Fruit fly (Drosophila melanogaster) whole organism, embryonic: ENCODE data around the gene eIF4E7.

Experiments
- ATbp ChIP-seq: fragments of 200-800 bp; sonication (Bioruptor generic); optimal IDR thresholded peaks from 2 replicates; lab custom pipeline; 2017; ENCODE audit warnings: missing biosample characterization, mild to moderate bottlenecking, missing genetic modification characterization, missing genetic modification reagents
- Antp ChIP-seq: fragments of 200-800 bp; sonication (Bioruptor generic); optimal IDR thresholded peaks from 3 replicates; lab custom pipeline; 2016; ENCODE audit warnings: missing biosample characterization, missing genetic modification characterization
- Asciz ChIP-seq: fragments of 200-800 bp; sonication (Bioruptor generic); optimal IDR thresholded peaks from 2 replicates; lab custom pipeline; 2017; ENCODE audit warnings: missing biosample characterization, mild to moderate bottlenecking, missing genetic modification characterization, missing genetic modification reagents
- Blimp-1 ChIP-seq: fragments of 200-800 bp; sonication (Bioruptor generic); optimal IDR thresholded peaks from 3 replicates; lab custom pipeline; 2018; ENCODE audit warnings: missing biosample characterization, missing genetic modification characterization, mild to moderate bottlenecking, moderate library complexity, missing genetic modification reagents
- BtbVII ChIP-seq: fragments of 200-800 bp; sonication (Bioruptor generic); optimal IDR thresholded peaks from 3 replicates; lab custom pipeline; 2017; ENCODE audit warnings: missing biosample characterization, mild to moderate bottlenecking, missing genetic modification characterization
- CG1024 ChIP-seq: fragments of 200-800 bp; sonication (Bioruptor generic); IDR thresholded peaks from 2 replicates; pipeline ENCODE4 v1.3.6; 2022; ENCODE audit warnings: missing biosample characterization, missing genetic modification characterization
- CG10321 ChIP-seq: fragments of 200-800 bp; sonication (Bioruptor generic); IDR thresholded peaks from 2 replicates; pipeline ENCODE4 v1.3.6; 2022; ENCODE audit warnings: missing biosample characterization, missing genetic modification characterization
- CG10462 ChIP-seq: fragments of 200-800 bp; sonication (Bioruptor generic); optimal IDR thresholded peaks from 2 replicates; lab custom pipeline; 2016; ENCODE audit warnings: missing biosample characterization, missing genetic modification characterization
- CG10959 ChIP-seq: fragments of 200-800 bp; sonication (Bioruptor generic); IDR thresholded peaks from 2 replicates; pipeline ENCODE4 v1.3.6; 2022; ENCODE audit warnings: missing biosample characterization, missing genetic modification characterization
- CG11560 ChIP-seq: fragments of 200-800 bp; sonication (Bioruptor generic); IDR thresholded peaks from 3 replicates; pipeline ENCODE4 v1.3.6; 2022; ENCODE audit warnings: missing biosample characterization, missing genetic modification characterization
- CG12219 ChIP-seq: fragments of 200-800 bp; sonication (Bioruptor generic); optimal IDR thresholded peaks from 3 replicates; lab custom pipeline; 2018; ENCODE audit warnings: missing biosample characterization, mild to moderate bottlenecking, missing genetic modification characterization
- CG12299 ChIP-seq: fragments of 200-800 bp; sonication (Bioruptor generic); optimal IDR thresholded peaks from 2 replicates; lab custom pipeline; 2018; ENCODE audit warnings: missing biosample characterization, mild to moderate bottlenecking, missing genetic modification characterization
- CG12942 ChIP-seq: fragments of 200-800 bp; sonication (Bioruptor generic); optimal IDR thresholded peaks from 3 replicates; lab custom pipeline; 2016; ENCODE audit warnings: missing biosample characterization, missing genetic modification characterization
- CG13287 ChIP-seq: fragments of 200-800 bp; sonication (Bioruptor generic); IDR thresholded peaks from 2 replicates; pipeline ENCODE4 v1.3.6; 2022; ENCODE audit warnings: missing biosample characterization, missing genetic modification characterization; ENCODE audit not compliant: partially characterized antibody
- CG15514 ChIP-seq: fragments of 200-800 bp; sonication (Bioruptor generic); optimal IDR thresholded peaks from 3 replicates; lab custom pipeline; 2017; ENCODE audit warnings: missing biosample characterization, missing genetic modification characterization, mild to moderate bottlenecking, moderate library complexity, missing genetic modification reagents
- CG16779 ChIP-seq: fragments of 200-800 bp; sonication (Bioruptor generic); IDR thresholded peaks from 2 replicates; pipeline ENCODE4 v1.3.6; 2022; ENCODE audit warnings: missing biosample characterization, missing genetic modification characterization
- CG17829 ChIP-seq: fragments of 200-800 bp; optimal IDR thresholded peaks from 2 replicates; lab custom pipeline; 2019; ENCODE audit warnings: missing biosample characterization, mild to moderate bottlenecking, missing genetic modification characterization, moderate library complexity
- CG1832 ChIP-seq: fragments of 200-800 bp; sonication (Bioruptor generic); optimal IDR thresholded peaks from 2 replicates; lab custom pipeline; 2017; ENCODE audit warnings: missing biosample characterization, mild to moderate bottlenecking, missing genetic modification characterization, inconsistent platforms
- CG2120 ChIP-seq: fragments of 200-800 bp; sonication (Bioruptor generic); optimal IDR thresholded peaks from 3 replicates; lab custom pipeline; 2016; ENCODE audit warnings: missing biosample characterization, missing genetic modification characterization
- CG3281 ChIP-seq: fragments of 200-800 bp; sonication (Bioruptor generic); optimal IDR thresholded peaks from 3 replicates; lab custom pipeline; 2017; ENCODE audit warnings: missing biosample characterization, mild to moderate bottlenecking, missing genetic modification characterization
- CG8281 ChIP-seq: fragments of 200-800 bp; sonication (Bioruptor generic); optimal IDR thresholded peaks from 2 replicates; lab custom pipeline; 2018; ENCODE audit warnings: missing biosample characterization, mild to moderate bottlenecking, missing genetic modification characterization, moderate library complexity
- CG8359 ChIP-seq: fragments of 200-800 bp; sonication (Bioruptor generic); optimal IDR thresholded peaks from 2 replicates; lab custom pipeline; 2017; ENCODE audit warnings: missing biosample characterization, mild to moderate bottlenecking, missing genetic modification characterization, borderline replicate concordance
- CG8478 ChIP-seq: fragments of >200 bp; optimal IDR thresholded peaks from 2 replicates; lab custom pipeline; 2018
- CG9437 ChIP-seq: fragments of 200-800 bp; sonication (Bioruptor generic); optimal IDR thresholded peaks from 2 replicates; lab custom pipeline; 2018; ENCODE audit warnings: missing biosample characterization, mild to moderate bottlenecking, missing genetic modification characterization
- CG9876 ChIP-seq: fragments of 200-800 bp; sonication (Bioruptor generic); optimal IDR thresholded peaks from 2 replicates; lab custom pipeline; 2016; ENCODE audit warnings: missing biosample characterization, missing genetic modification characterization
- D ChIP-seq, 2 experiments: fragments of 200-800 bp in 1 of 2; fragments of >200 bp in 1 of 2; sonication (Bioruptor generic) in 1 of 2; optimal IDR thresholded peaks; 2 replicates in 1 of 2; 3 replicates in 1 of 2; lab custom pipeline; 2017; ENCODE audit warnings: mild to moderate bottlenecking in 1 of 2, missing biosample characterization in 1 of 2, missing genetic modification characterization in 1 of 2, missing genetic modification reagents in 1 of 2
- Dp ChIP-seq: fragments of 200-800 bp; sonication (Bioruptor generic); optimal IDR thresholded peaks from 2 replicates; lab custom pipeline; 2018; ENCODE audit warnings: missing biosample characterization, mild to moderate bottlenecking, missing genetic modification characterization, moderate library complexity
- E2f2 ChIP-seq: fragments of 200-800 bp; sonication (Bioruptor generic); IDR thresholded peaks from 2 replicates; pipeline ENCODE4 v1.3.6; 2022; ENCODE audit warnings: missing biosample characterization, missing genetic modification characterization
- Gsc ChIP-seq: fragments of 200-800 bp; sonication (Bioruptor generic); IDR thresholded peaks from 2 replicates; pipeline ENCODE4 v1.3.6; 2022; ENCODE audit warnings: missing biosample characterization, missing genetic modification characterization
- HLH3B ChIP-seq: fragments of 200-800 bp; sonication (Bioruptor generic); IDR thresholded peaks from 2 replicates; pipeline ENCODE4 v1.3.6; 2022; ENCODE audit warnings: missing biosample characterization, missing genetic modification characterization
- HLHmδ ChIP-seq: fragments of 200-800 bp; sonication (Bioruptor generic); optimal IDR thresholded peaks from 2 replicates; lab custom pipeline; 2018; ENCODE audit warnings: missing biosample characterization, mild to moderate bottlenecking, missing genetic modification characterization, moderate library complexity
- Max ChIP-seq: fragments of 200-800 bp; sonication (Bioruptor generic); optimal IDR thresholded peaks from 2 replicates; lab custom pipeline; 2016; ENCODE audit warnings: missing biosample characterization, mild to moderate bottlenecking, missing genetic modification characterization
- NC2β ChIP-seq: fragments of 200-800 bp; sonication (Bioruptor generic); optimal IDR thresholded peaks from 2 replicates; lab custom pipeline; 2016; ENCODE audit warnings: missing biosample characterization, missing genetic modification characterization
- Oaz ChIP-seq: fragments of 200-800 bp; sonication (Bioruptor generic); IDR thresholded peaks from 2 replicates; pipeline ENCODE4 v1.3.6; 2022; ENCODE audit warnings: missing biosample characterization, missing genetic modification characterization
- Ptx1 ChIP-seq: fragments of 200-800 bp; sonication (Bioruptor generic); IDR thresholded peaks from 2 replicates; pipeline ENCODE4 v1.3.6; 2022; ENCODE audit warnings: missing biosample characterization, missing genetic modification characterization
- YL-1 ChIP-seq: fragments of 200-800 bp; sonication (Bioruptor generic); optimal IDR thresholded peaks from 3 replicates; lab custom pipeline; 2017; ENCODE audit warnings: missing biosample characterization, mild to moderate bottlenecking, missing genetic modification characterization
- ewg ChIP-seq: fragments of 200-800 bp; sonication (Bioruptor generic); optimal IDR thresholded peaks from 3 replicates; lab custom pipeline; 2017; ENCODE audit warnings: mild to moderate bottlenecking, missing biosample characterization, missing genetic modification reagents, missing genetic modification characterization
- gfzf ChIP-seq: fragments of 200-800 bp; sonication (Bioruptor generic); optimal IDR thresholded peaks from 2 replicates; lab custom pipeline; 2016; ENCODE audit warnings: missing biosample characterization, mild to moderate bottlenecking, missing genetic modification characterization, moderate library complexity
- gro ChIP-seq: fragments of 200-800 bp; sonication (Bioruptor generic); optimal IDR thresholded peaks from 2 replicates; lab custom pipeline; 2016; ENCODE audit warnings: missing biosample characterization, missing genetic modification characterization
- gsb ChIP-seq: fragments of 200-800 bp; sonication (Bioruptor generic); IDR thresholded peaks from 2 replicates; pipeline ENCODE4 v1.3.6; 2022; ENCODE audit warnings: missing biosample characterization, missing genetic modification characterization
- hth ChIP-seq: fragments of >200 bp; optimal IDR thresholded peaks from 2 replicates; lab custom pipeline; 2017; ENCODE audit warnings: inconsistent platforms
- insv ChIP-seq, 2 experiments: fragments of 200-800 bp; sonication (Bioruptor generic); optimal IDR thresholded peaks; 3 replicates each; lab custom pipeline; 2016 to 2018; ENCODE audit warnings: missing biosample characterization in 2 of 2, missing genetic modification characterization in 2 of 2
- nerfin-2 ChIP-seq: fragments of 200-800 bp; sonication (Bioruptor generic); IDR thresholded peaks from 2 replicates; pipeline ENCODE4 v1.3.6; 2022; ENCODE audit warnings: missing biosample characterization, missing genetic modification characterization; ENCODE audit not compliant: partially characterized antibody
- pb ChIP-seq: fragments of 200-800 bp; sonication (Bioruptor generic); optimal IDR thresholded peaks from 3 replicates; lab custom pipeline; 2016; ENCODE audit warnings: missing biosample characterization, missing genetic modification characterization
- pfk ChIP-seq: fragments of 200-800 bp; sonication (Bioruptor generic); optimal IDR thresholded peaks from 2 replicates; lab custom pipeline; 2018; ENCODE audit warnings: missing biosample characterization, mild to moderate bottlenecking, missing genetic modification characterization, moderate library complexity
- pum ChIP-seq: fragments of 200-800 bp; sonication (Bioruptor generic); optimal IDR thresholded peaks from 2 replicates; lab custom pipeline; 2016; ENCODE audit warnings: missing biosample characterization, missing genetic modification characterization
- ro ChIP-seq: fragments of 200-800 bp; sonication (Bioruptor generic); IDR thresholded peaks from 2 replicates; pipeline ENCODE4 v1.3.6; 2022; ENCODE audit warnings: missing biosample characterization, missing genetic modification characterization
- tna ChIP-seq: fragments of 200-800 bp; sonication (Bioruptor generic); IDR thresholded peaks from 2 replicates; pipeline ENCODE4 v1.3.6; 2022; ENCODE audit warnings: missing biosample characterization, missing genetic modification characterization; ENCODE audit not compliant: partially characterized antibody
- twi ChIP-seq: fragments of 200-800 bp; optimal IDR thresholded peaks from 2 replicates; lab custom pipeline; 2019; ENCODE audit warnings: missing biosample characterization, mild to moderate bottlenecking, missing genetic modification characterization, moderate library complexity
- wdn ChIP-seq: fragments of 200-800 bp; sonication (Bioruptor generic); IDR thresholded peaks from 2 replicates; pipeline ENCODE4 v1.3.6; 2022; ENCODE audit warnings: missing biosample characterization, missing genetic modification characterization
- zen2 ChIP-seq: fragments of 200-800 bp; sonication (Bioruptor generic); IDR thresholded peaks from 3 replicates; pipeline ENCODE4 v1.3.6; 2022; ENCODE audit warnings: missing biosample characterization, missing genetic modification characterization; ENCODE audit not compliant: partially characterized antibody

The eIF4E7 gene

DNA sequence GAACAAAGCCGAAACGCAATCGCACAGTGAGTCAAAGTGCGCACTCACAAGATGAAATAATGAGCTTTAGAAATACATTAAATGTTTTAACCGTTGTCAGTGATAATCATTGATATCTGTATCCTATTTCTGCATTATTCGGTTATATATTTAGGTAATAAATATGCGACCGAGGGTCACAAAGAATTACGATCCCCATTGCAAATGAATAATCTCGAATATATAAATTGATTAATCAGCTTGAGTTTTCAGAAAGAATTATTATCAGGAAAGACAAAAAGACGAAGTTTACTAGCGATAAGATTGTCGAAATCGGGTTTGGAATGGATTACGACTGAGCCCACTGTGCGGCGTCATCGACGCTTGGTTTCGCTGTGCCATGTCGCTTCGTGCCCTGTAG lies 8.8 kb upstream of the eIF4E7 start (continued):
- TF ChIP-seq CG10959 (no peak), CG2120 (GFP tag; lab: Kevin White, UChicago) (peak; percentile 68), pb (no peak), CG8478 (no peak), CG1832 (no peak), Max (GFP tag; lab: Kevin White, UChicago) (peak; percentile 22), Dp (no peak), CG9437 (GFP tag; lab: Kevin White, UChicago) (peak; percentile 35), pum (GFP tag; lab: Kevin White, UChicago) (no peak), Ptx1 (GFP tag; lab: Robert Waterston, UW) (peak; percentile 45; the same call in 1 of the 2 replicates), CG12942 (peak; percentile 10), D (optimal IDR thresholded peaks at IDR 0.05; lab: Kevin White, UChicago) (no peak), D (GFP tag; optimal IDR thresholded peaks at IDR 0.05; lab: Kevin White, UChicago) (peak; percentile 4), HLH3B (GFP tag; lab: Robert Waterston, UW) (no peak), hth (lab: Kevin White, UChicago) (no peak), pfk (GFP tag; lab: Kevin White, UChicago) (no peak), tna (no peak), gsb (GFP tag; lab: Robert Waterston, UW) (0 out of 2 replicates have a peak, but pooled peaks have one; percentile 11), CG16779 (GFP tag; lab: Robert Waterston, UW) (no peak), BtbVII (GFP tag; lab: Kevin White, UChicago) (peak; percentile 61), CG17829 (tag; lab: Kevin White, UChicago) (peak; percentile 32), Asciz (GFP tag; lab: Kevin White, UChicago) (no peak), gfzf (no peak), ATbp (peak; percentile 23), CG12219 (peak; percentile 11), ewg (GFP tag; lab: Kevin White, UChicago) (no peak), CG13287 (GFP tag; lab: Robert Waterston, UW) (no peak), ro (GFP tag; lab: Robert Waterston, UW) (no peak), E2f2 (GFP tag; lab: Robert Waterston, UW) (no peak; the same call in 1 of the 2 replicates), insv (GFP tag; optimal IDR thresholded peaks at IDR 0.05; lab: Kevin White, UChicago) (no peak), CG1024 (no peak), CG3281 (GFP tag; lab: Kevin White, UChicago) (peak; percentile 73), CG9876 (no peak), CG8359 (GFP tag; lab: Kevin White, UChicago) (no peak), YL-1 (GFP tag; lab: Kevin White, UChicago) (no peak), gro (GFP tag; lab: Kevin White, UChicago) (no peak), twi (no peak), Blimp-1 (GFP tag; lab: Kevin White, UChicago) (peak; percentile 11), CG11560 (tag; lab: Robert Waterston, UW) (no peak), nerfin-2 (GFP tag; lab: Robert Waterston, UW) (no peak), zen2 (GFP tag; lab: Robert Waterston, UW) (no peak), Oaz (GFP tag; lab: Robert Waterston, UW) (no peak), wdn (GFP tag; lab: Robert Waterston, UW) (no peak), CG10321 (GFP tag; lab: Robert Waterston, UW) (no peak), CG8281 (tag; lab: Kevin White, UChicago) (no peak), NC2β (GFP tag; lab: Kevin White, UChicago) (no peak), Antp (GFP tag; lab: Kevin White, UChicago) (no peak), CG12299 (no peak), HLHmδ (GFP tag; lab: Kevin White, UChicago) (no peak), CG15514 (peak; percentile 22), CG10462 (GFP tag; lab: Kevin White, UChicago) (no peak), Gsc (GFP tag; lab: Robert Waterston, UW) (no peak)
